Worm (Caenorhabditis elegans): ENCODE results near the gene fbxa-150.

DNA sequence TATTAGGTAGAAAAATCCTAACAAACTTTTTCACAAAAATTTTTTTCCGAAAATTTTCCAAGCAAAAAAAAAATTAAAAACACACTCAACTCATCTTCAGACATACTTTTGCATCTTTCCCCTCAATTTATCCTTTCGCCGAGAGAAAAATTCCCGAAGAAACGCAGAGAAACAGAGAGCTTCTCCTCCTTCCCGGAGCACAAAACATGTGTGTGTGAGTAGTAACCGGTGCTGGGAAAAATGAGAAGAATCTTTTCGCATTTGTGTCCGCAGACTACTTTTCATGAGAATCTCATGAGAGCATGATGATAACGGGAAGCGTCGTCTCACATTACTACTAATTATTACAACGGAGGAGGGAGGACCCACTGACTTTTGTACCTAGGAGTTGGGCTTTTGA is 35.8 kb upstream of the fbxa-150 start:
- no peak for TF ChIP-seq ztf-23 (GFP tag; IDR thresholded peaks at IDR 0.05)
- no peak for TF ChIP-seq flt-1 (GFP tag; IDR thresholded peaks at IDR 0.05)
- no peak for TF ChIP-seq med-1 (GFP tag; optimal IDR thresholded peaks at IDR 0.05; ENCODE audit: insufficient read depth)
- no peak for TF ChIP-seq ref-1 (GFP tag; conservative IDR thresholded peaks at IDR 0.05)
